Fruit fly (Drosophila melanogaster) whole organism, embryonic: ENCODE measurements around the gene LysRS.

Experiments
- Atf-2 ChIP-seq: fragments of 200-800 bp; sonication (Bioruptor generic); optimal IDR thresholded peaks from 2 replicates; lab custom pipeline; 2016; ENCODE audit warnings: missing biosample characterization, missing genetic modification characterization
- B-H1 ChIP-seq: fragments of 200-800 bp; sonication (Bioruptor generic); IDR thresholded peaks from 3 replicates; pipeline ENCODE4 v1.3.6; 2022; ENCODE audit warnings: missing biosample characterization, missing genetic modification characterization
- CG10209 ChIP-seq: fragments of 200-800 bp; sonication (Bioruptor generic); optimal IDR thresholded peaks from 3 replicates; lab custom pipeline; 2017; ENCODE audit warnings: missing biosample characterization, mild to moderate bottlenecking, missing genetic modification characterization, missing genetic modification reagents
- CG10267 ChIP-seq: fragments of 200-800 bp; sonication (Bioruptor generic); optimal IDR thresholded peaks from 2 replicates; lab custom pipeline; 2018; ENCODE audit warnings: missing biosample characterization, mild to moderate bottlenecking, missing genetic modification characterization, moderate library complexity
- CG10431 ChIP-seq: fragments of 200-800 bp; sonication (Bioruptor generic); optimal IDR thresholded peaks from 3 replicates; lab custom pipeline; 2018; ENCODE audit warnings: missing biosample characterization, mild to moderate bottlenecking, missing genetic modification characterization
- CG10959 ChIP-seq: fragments of 200-800 bp; sonication (Bioruptor generic); IDR thresholded peaks from 2 replicates; pipeline ENCODE4 v1.3.6; 2022; ENCODE audit warnings: missing biosample characterization, missing genetic modification characterization
- CG11247 ChIP-seq: fragments of 200-800 bp; sonication (Bioruptor generic); IDR thresholded peaks from 2 replicates; pipeline ENCODE4 v1.3.6; 2022; ENCODE audit warnings: missing biosample characterization, missing genetic modification characterization
- CG12299 ChIP-seq: fragments of 200-800 bp; sonication (Bioruptor generic); optimal IDR thresholded peaks from 2 replicates; lab custom pipeline; 2018; ENCODE audit warnings: missing biosample characterization, mild to moderate bottlenecking, missing genetic modification characterization
- CG12391 ChIP-seq: fragments of 200-800 bp; sonication (Bioruptor generic); optimal IDR thresholded peaks from 3 replicates; lab custom pipeline; 2018; ENCODE audit warnings: missing biosample characterization, mild to moderate bottlenecking, missing genetic modification characterization, moderate library complexity
- CG17361 ChIP-seq: fragments of 200-800 bp; sonication (Bioruptor generic); IDR thresholded peaks from 3 replicates; pipeline ENCODE4 v1.3.6; 2022; ENCODE audit warnings: missing biosample characterization, missing genetic modification characterization
- CG17568 ChIP-seq: fragments of 200-800 bp; sonication (Bioruptor generic); optimal IDR thresholded peaks from 2 replicates; lab custom pipeline; 2018; ENCODE audit warnings: missing biosample characterization, mild to moderate bottlenecking, missing genetic modification characterization, moderate library complexity
- CG2712 ChIP-seq: fragments of 200-800 bp; optimal IDR thresholded peaks from 3 replicates; lab custom pipeline; 2019; ENCODE audit warnings: missing biosample characterization, mild to moderate bottlenecking, missing genetic modification characterization, moderate library complexity
- CG2889 ChIP-seq: fragments of 200-800 bp; sonication (Bioruptor generic); IDR thresholded peaks from 3 replicates; pipeline ENCODE4 v1.3.6; 2022; ENCODE audit warnings: missing biosample characterization, missing genetic modification characterization
- CG3065 ChIP-seq: fragments of 200-800 bp; sonication (Bioruptor generic); optimal IDR thresholded peaks from 2 replicates; lab custom pipeline; 2016; ENCODE audit warnings: missing biosample characterization, missing genetic modification characterization
- CG4730 ChIP-seq: fragments of 200-800 bp; sonication (Bioruptor generic); IDR thresholded peaks from 2 replicates; pipeline ENCODE4 v1.3.6; 2022; ENCODE audit warnings: missing biosample characterization, missing genetic modification characterization
- CG6813 ChIP-seq: fragments of 200-800 bp; sonication (Bioruptor generic); optimal IDR thresholded peaks from 2 replicates; lab custom pipeline; 2017; ENCODE audit warnings: missing biosample characterization, missing genetic modification characterization, mild to moderate bottlenecking, moderate library complexity, missing genetic modification reagents
- CG7357 ChIP-seq: fragments of 200-800 bp; sonication (Bioruptor generic); IDR thresholded peaks from 3 replicates; pipeline ENCODE4 v1.3.6; 2022; ENCODE audit warnings: missing biosample characterization, missing genetic modification characterization
- CG8924 ChIP-seq: fragments of 200-800 bp; optimal IDR thresholded peaks from 3 replicates; lab custom pipeline; 2019; ENCODE audit warnings: missing biosample characterization, mild to moderate bottlenecking, missing genetic modification characterization, moderate library complexity
- CG9609 ChIP-seq: fragments of 200-800 bp; sonication (Bioruptor generic); optimal IDR thresholded peaks from 3 replicates; lab custom pipeline; 2016; ENCODE audit warnings: missing biosample characterization, missing genetic modification characterization
- CG9817 ChIP-seq: fragments of 200-800 bp; sonication (Bioruptor generic); optimal IDR thresholded peaks from 2 replicates; lab custom pipeline; 2018; ENCODE audit warnings: missing biosample characterization, mild to moderate bottlenecking, missing genetic modification characterization, moderate library complexity
- D19A ChIP-seq: fragments of 200-800 bp; optimal IDR thresholded peaks from 3 replicates; lab custom pipeline; 2019; ENCODE audit warnings: missing biosample characterization, mild to moderate bottlenecking, missing genetic modification characterization, moderate library complexity
- Dfd ChIP-seq, 2 experiments: fragments of >200 bp; optimal IDR thresholded peaks; 2 replicates each; lab custom pipeline; 2017; ENCODE audit warnings: missing biosample characterization in 2 of 2, missing genetic modification characterization in 2 of 2
- Drgx ChIP-seq: fragments of 200-800 bp; sonication (Bioruptor generic); IDR thresholded peaks from 2 replicates; pipeline ENCODE4 v1.3.6; 2022; ENCODE audit warnings: missing biosample characterization, missing genetic modification characterization
- Fer2 ChIP-seq: fragments of 200-800 bp; sonication (Bioruptor generic); optimal IDR thresholded peaks from 2 replicates; lab custom pipeline; 2018; ENCODE audit warnings: missing biosample characterization, mild to moderate bottlenecking, missing genetic modification characterization, moderate library complexity
- Fer3 ChIP-seq: fragments of 200-800 bp; sonication (Bioruptor generic); optimal IDR thresholded peaks from 2 replicates; lab custom pipeline; 2018; ENCODE audit warnings: missing biosample characterization, mild to moderate bottlenecking, missing genetic modification characterization, moderate library complexity
- Hmx ChIP-seq: fragments of 200-800 bp; sonication (Bioruptor generic); optimal IDR thresholded peaks from 2 replicates; lab custom pipeline; 2016; ENCODE audit warnings: missing biosample characterization, missing genetic modification characterization
- Hr51 ChIP-seq, 2 experiments: fragments of 200-800 bp; sonication (Bioruptor generic); optimal IDR thresholded peaks; 2 replicates in 1 of 2; 3 replicates in 1 of 2; lab custom pipeline; 2016 to 2018; ENCODE audit warnings: missing biosample characterization in 2 of 2, missing genetic modification characterization in 2 of 2, mild to moderate bottlenecking in 1 of 2, moderate library complexity in 1 of 2
- MBD-R2 ChIP-seq: fragments of 200-800 bp; sonication (Bioruptor generic); IDR thresholded peaks from 2 replicates; pipeline ENCODE4 v1.3.6; 2022; ENCODE audit warnings: missing biosample characterization, missing genetic modification characterization
- Med ChIP-seq: fragments of 200-800 bp; sonication (Bioruptor generic); peaks from one replicate; lab custom pipeline; 2016; ENCODE audit warnings: missing biosample characterization, missing genetic modification characterization, mild to moderate bottlenecking, inconsistent platforms, moderate library complexity
- NK7.1 ChIP-seq: fragments of 200-800 bp; sonication (Bioruptor generic); optimal IDR thresholded peaks from 3 replicates; lab custom pipeline; 2016; ENCODE audit warnings: missing biosample characterization, missing genetic modification characterization
- Oli ChIP-seq: fragments of 200-800 bp; sonication (Bioruptor generic); optimal IDR thresholded peaks from 2 replicates; lab custom pipeline; 2018; ENCODE audit warnings: missing biosample characterization, mild to moderate bottlenecking, missing genetic modification characterization, moderate library complexity
- Side ChIP-seq: fragments of 200-800 bp; sonication (Bioruptor generic); optimal IDR thresholded peaks from 2 replicates; lab custom pipeline; 2016; ENCODE audit warnings: missing biosample characterization, missing genetic modification characterization
- Usf ChIP-seq: fragments of 200-800 bp; sonication (Bioruptor generic); optimal IDR thresholded peaks from 2 replicates; lab custom pipeline; 2017; ENCODE audit warnings: missing genotype, missing biosample characterization, missing genetic modification characterization
- ase ChIP-seq: fragments of 200-800 bp; sonication (Bioruptor generic); IDR thresholded peaks from 3 replicates; pipeline ENCODE4 v1.3.6; 2022; ENCODE audit warnings: missing biosample characterization, missing genetic modification characterization
- bab2 ChIP-seq: fragments of 200-800 bp; sonication (Bioruptor generic); optimal IDR thresholded peaks from 2 replicates; lab custom pipeline; 2016; ENCODE audit warnings: missing biosample characterization, missing genetic modification characterization
- btn ChIP-seq: fragments of 200-800 bp; sonication (Bioruptor generic); optimal IDR thresholded peaks from 2 replicates; lab custom pipeline; 2016; ENCODE audit warnings: missing biosample characterization, missing genetic modification characterization
- cg ChIP-seq: fragments of 200-800 bp; sonication (Bioruptor generic); optimal IDR thresholded peaks from 3 replicates; lab custom pipeline; 2019; ENCODE audit warnings: missing biosample characterization, mild to moderate bottlenecking, missing genetic modification characterization, moderate library complexity
- chif ChIP-seq, 2 experiments: fragments of 200-800 bp; sonication (Bioruptor generic); optimal IDR thresholded peaks; 3 replicates each; lab custom pipeline; 2016; ENCODE audit warnings: missing biosample characterization in 2 of 2, missing genetic modification characterization in 2 of 2
- crp ChIP-seq, 2 experiments: fragments of 200-800 bp; sonication (Bioruptor generic); optimal IDR thresholded peaks; 2 replicates in 1 of 2; 3 replicates in 1 of 2; lab custom pipeline; 2017; ENCODE audit warnings: missing biosample characterization in 2 of 2, missing genetic modification characterization in 2 of 2, mild to moderate bottlenecking in 1 of 2, moderate library complexity in 1 of 2
- cwo ChIP-seq: fragments of 200-800 bp; sonication (Bioruptor generic); optimal IDR thresholded peaks from 3 replicates; lab custom pipeline; 2017; ENCODE audit warnings: missing biosample characterization, missing genetic modification characterization, mild to moderate bottlenecking, moderate library complexity, missing genetic modification reagents
- dmrt11E ChIP-seq: fragments of 200-800 bp; sonication (Bioruptor generic); optimal IDR thresholded peaks from 3 replicates; lab custom pipeline; 2018; ENCODE audit warnings: missing biosample characterization, mild to moderate bottlenecking, missing genetic modification characterization, moderate library complexity
- gsb ChIP-seq: fragments of 200-800 bp; sonication (Bioruptor generic); IDR thresholded peaks from 2 replicates; pipeline ENCODE4 v1.3.6; 2022; ENCODE audit warnings: missing biosample characterization, missing genetic modification characterization
- gsb-n ChIP-seq: fragments of 200-800 bp; sonication (Bioruptor generic); optimal IDR thresholded peaks from 3 replicates; lab custom pipeline; 2018; ENCODE audit warnings: missing biosample characterization, mild to moderate bottlenecking, missing genetic modification characterization
- hb ChIP-seq: fragments of 200-800 bp; sonication (Bioruptor generic); IDR thresholded peaks from 3 replicates; pipeline ENCODE4 v1.3.6; 2022; ENCODE audit warnings: missing biosample characterization, missing genetic modification characterization; ENCODE audit not compliant: partially characterized antibody
- jigr1 ChIP-seq: fragments of 200-800 bp; sonication (Bioruptor generic); IDR thresholded peaks from 3 replicates; pipeline ENCODE4 v1.3.6; 2022; ENCODE audit warnings: missing biosample characterization, missing genetic modification characterization
- mam ChIP-seq: fragments of 200-800 bp; sonication (Bioruptor generic); optimal IDR thresholded peaks from 3 replicates; lab custom pipeline; 2016; ENCODE audit warnings: missing biosample characterization, missing genetic modification characterization
- sc ChIP-seq, 3 experiments: fragments of >200 bp in 2 of 3; fragments of 200-800 bp in 1 of 3; sonication (Bioruptor generic) in 1 of 3; optimal IDR thresholded peaks; 2 replicates in 2 of 3; 3 replicates in 1 of 3; lab custom pipeline; 2017; ENCODE audit warnings: mild to moderate bottlenecking in 1 of 3, missing biosample characterization in 1 of 3, missing genetic modification characterization in 1 of 3, missing genetic modification reagents in 1 of 3
- sens ChIP-seq: fragments of 200-800 bp; sonication (Bioruptor generic); peaks from one replicate; lab custom pipeline; 2016; ENCODE audit warnings: missing biosample characterization, missing genetic modification characterization
- sob ChIP-seq: fragments of 200-800 bp; sonication (Bioruptor generic); IDR thresholded peaks from 2 replicates; pipeline ENCODE4 v1.3.6; 2022; ENCODE audit warnings: missing biosample characterization, missing genetic modification characterization
- sr ChIP-seq: fragments of 200-800 bp; sonication (Bioruptor generic); IDR thresholded peaks from 3 replicates; pipeline ENCODE4 v1.3.6; 2022; ENCODE audit warnings: missing biosample characterization, missing genetic modification characterization
- stc ChIP-seq: fragments of 200-800 bp; sonication (Bioruptor generic); IDR thresholded peaks from 2 replicates; pipeline ENCODE4 v1.3.6; 2022; ENCODE audit warnings: missing biosample characterization, missing genetic modification characterization

Gene LysRS

DNA sequence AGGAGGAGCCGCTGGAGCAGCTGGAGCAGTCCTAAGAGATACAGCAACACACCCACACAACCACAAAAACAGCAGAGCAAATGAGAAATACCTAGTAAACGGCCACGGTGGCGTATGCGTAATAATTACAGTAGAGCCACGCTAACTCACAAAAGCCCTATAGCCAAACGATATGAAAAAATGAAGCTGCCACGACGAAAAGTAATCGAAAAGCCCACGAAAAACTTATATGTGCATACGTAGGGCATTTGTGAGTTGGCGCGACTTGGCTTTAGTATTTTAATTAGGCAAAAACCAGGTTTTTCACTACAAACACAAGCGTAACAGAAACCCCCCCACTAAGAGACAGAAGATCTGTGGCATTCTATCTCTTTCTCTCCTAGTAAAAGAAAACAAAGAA, 20.8 kb downstream of the LysRS start (continued):
- TF ChIP-seq CG6813 (GFP tag; lab: Kevin White, UChicago): no peak
- no peak for TF ChIP-seq Side (GFP tag; lab: Kevin White, UChicago)
- peak in 1 of 2 experiments; percentile 4 for TF ChIP-seq Hr51 (GFP tag; optimal IDR thresholded peaks at IDR 0.05; lab: Kevin White, UChicago)
- TF ChIP-seq CG11247 (GFP tag; lab: Robert Waterston, UW): 0 out of 2 replicates have a peak, but pooled peaks have one; percentile 14
- TF ChIP-seq cwo: peak; percentile 7
- no peak for TF ChIP-seq Hmx (GFP tag; lab: Kevin White, UChicago)
- no peak for TF ChIP-seq gsb (GFP tag; lab: Robert Waterston, UW)
- no peak for TF ChIP-seq CG7357 (GFP tag; lab: Robert Waterston, UW)
- no peak for TF ChIP-seq CG12391 (tag; lab: Kevin White, UChicago)
- no peak for TF ChIP-seq btn (GFP tag; lab: Kevin White, UChicago)
- peak; percentile 15 for TF ChIP-seq cg
- TF ChIP-seq gsb-n (tag; lab: Kevin White, UChicago): no peak
- no peak for TF ChIP-seq Drgx (GFP tag; lab: Robert Waterston, UW)
- no peak for TF ChIP-seq CG3065
- peak; percentile 35 for TF ChIP-seq D19A
- TF ChIP-seq stc (GFP tag; lab: Robert Waterston, UW): no peak
- TF ChIP-seq B-H1: no peak
- no peak for TF ChIP-seq Fer3
- TF ChIP-seq sr (GFP tag; lab: Robert Waterston, UW): no peak
- no peak for TF ChIP-seq CG10209
- 0 out of 2 replicates have a peak, but pooled peaks have one; percentile 12 for TF ChIP-seq CG4730 (GFP tag; lab: Robert Waterston, UW)
- no peak for TF ChIP-seq CG12299 (tag; lab: Kevin White, UChicago)
- no peak for TF ChIP-seq CG10431
- no peak for TF ChIP-seq dmrt11E (tag; lab: Kevin White, UChicago)
- no peak for TF ChIP-seq CG9609
- TF ChIP-seq sob (GFP tag; lab: Robert Waterston, UW): peak; percentile 30; the same call in 1 of the 2 replicates
- TF ChIP-seq CG8924 (tag; lab: Kevin White, UChicago): no peak
- no peak for TF ChIP-seq NK7.1 (GFP tag; lab: Kevin White, UChicago)
- TF ChIP-seq MBD-R2: no peak
- no peak for TF ChIP-seq CG2889 (GFP tag; lab: Robert Waterston, UW)
- TF ChIP-seq jigr1: no peak
- TF ChIP-seq mam (GFP tag; lab: Kevin White, UChicago): peak; percentile 15
- TF ChIP-seq Med (GFP tag; lab: Kevin White, UChicago): peak; percentile 85
- TF ChIP-seq Dfd (GFP tag; optimal IDR thresholded peaks at IDR 0.05; lab: Kevin White, UChicago): no peak
- peak; percentile 32 for TF ChIP-seq bab2
- no peak for TF ChIP-seq CG2712
- no peak for TF ChIP-seq ase (GFP tag; lab: Robert Waterston, UW)
- no peak for TF ChIP-seq CG10267
- no peak for TF ChIP-seq hb (GFP tag; lab: Robert Waterston, UW)
- TF ChIP-seq Atf-2: no peak
- TF ChIP-seq sens (GFP tag; lab: Kevin White, UChicago): no peak
- peak; percentile 16 for TF ChIP-seq Oli (tag; lab: Kevin White, UChicago)
- no peak for TF ChIP-seq chif (GFP tag; optimal IDR thresholded peaks at IDR 0.05; lab: Kevin White, UChicago)
- TF ChIP-seq CG17568 (GFP tag; lab: Kevin White, UChicago): no peak
- no peak for TF ChIP-seq crp (GFP tag; optimal IDR thresholded peaks at IDR 0.05; lab: Kevin White, UChicago)
- TF ChIP-seq sc (optimal IDR thresholded peaks at IDR 0.05; lab: Kevin White, UChicago): no peak
- TF ChIP-seq sc (GFP tag; optimal IDR thresholded peaks at IDR 0.05; lab: Kevin White, UChicago): no peak
- TF ChIP-seq CG17361 (GFP tag; lab: Robert Waterston, UW): no peak
- no peak for TF ChIP-seq Fer2 (tag; lab: Kevin White, UChicago)
- TF ChIP-seq Usf (GFP tag; lab: Kevin White, UChicago): no peak
- TF ChIP-seq CG9817: peak; percentile 12
- no peak for TF ChIP-seq CG10959 (GFP tag; lab: Robert Waterston, UW)
